Fruit fly (Drosophila melanogaster): ENCODE results near the gene ppk17.

DNA sequence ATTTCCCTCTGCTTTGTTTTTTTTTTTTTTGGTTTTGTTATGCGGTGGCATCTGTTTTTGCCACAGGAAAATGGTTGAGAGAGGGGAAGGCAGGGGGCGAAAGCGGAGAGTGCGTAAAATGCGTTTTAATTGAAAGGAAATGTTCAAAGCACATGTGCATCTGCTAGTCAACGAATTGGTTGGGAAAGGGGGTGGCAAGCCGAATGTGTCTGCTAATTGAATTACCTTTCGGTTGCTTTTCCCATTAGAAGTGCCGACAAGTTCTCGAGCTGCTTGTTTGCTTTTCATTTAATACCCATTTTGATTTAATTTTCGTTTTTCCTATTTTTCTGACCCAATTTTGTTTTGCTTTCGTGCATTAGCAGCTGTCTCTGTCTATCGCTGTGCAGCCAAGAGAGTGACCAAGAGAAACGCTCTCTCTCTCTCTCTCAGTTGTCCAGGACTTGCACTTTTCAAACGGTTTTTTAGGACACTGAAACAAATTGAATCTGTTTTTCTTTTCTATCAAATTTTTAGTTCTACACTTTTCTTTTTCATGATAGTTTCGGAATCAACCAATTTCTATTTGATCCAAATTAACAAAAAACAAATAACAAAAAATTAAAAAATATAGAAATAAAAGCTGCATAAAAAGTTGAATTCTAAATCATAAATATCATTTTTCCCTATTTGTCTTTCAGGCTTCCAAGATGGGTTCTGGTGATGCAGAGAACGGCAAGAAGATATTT lies 41.7 kb downstream of the ppk17 start:
- TF ChIP-seq bab1 (GFP tag; optimal IDR thresholded peaks at IDR 0.05) (no peak), cic (GFP tag; optimal IDR thresholded peaks at IDR 0.05) (no peak), CG33017 (tag; optimal IDR thresholded peaks at IDR 0.05) (no peak), tj (GFP tag; optimal IDR thresholded peaks at IDR 0.05) (no peak), CG7045 (GFP tag; optimal IDR thresholded peaks at IDR 0.05) (no peak), CG11617 (GFP tag; optimal IDR thresholded peaks at IDR 0.05) (no peak), CG1620 (GFP tag; optimal IDR thresholded peaks at IDR 0.05) (no peak), kay (GFP tag; ENCODE audit: borderline replicate concordance) (no peak), Clk (GFP tag; optimal IDR thresholded peaks at IDR 0.05) (no peak), CG12768 (GFP tag; optimal IDR thresholded peaks at IDR 0.05) (no peak)

Data from whole organism, adult.